Worm (Caenorhabditis elegans) whole organism, young adult: ENCODE results near the gene cdc-42.

Experiments used
- Y53G8AR.9 ChIP-seq: fragments of 200-800 bp; sonication (Bioruptor generic); conservative IDR thresholded peaks from 2 replicates; pipeline ENCODE4 v1.3.6; 2022; ENCODE audit warnings: missing genetic modification reagents, missing genetic modification characterization, missing compliant biosample characterization
- hrde-1 ChIP-seq: sonication (generic microtip); optimal IDR thresholded peaks from 2 replicates; lab custom pipeline; 2016; ENCODE audit warnings: missing genetic modification characterization, mild to moderate bottlenecking, missing compliant biosample characterization, moderate library complexity, missing genotype, missing genetic modification reagents, borderline replicate concordance
- madf-10 ChIP-seq: sonication (generic microtip); optimal IDR thresholded peaks from 2 replicates; lab custom pipeline; 2016; ENCODE audit warnings: mild to moderate bottlenecking, missing genetic modification characterization, missing compliant biosample characterization
- snpc-4 ChIP-seq, 5 experiments: fragments of 150-350 bp in 1 of 5; sonication (generic microtip) in 4 of 5; optimal IDR thresholded peaks; 2 replicates each; lab custom pipeline; 2014 to 2018; ENCODE audit warnings: missing genetic modification characterization in 5 of 5, missing biosample characterization in 3 of 5, antibody characterized with exemption in 2 of 5, mild to moderate bottlenecking in 2 of 5, missing compliant biosample characterization in 2 of 5, missing genotype in 2 of 5, moderate library complexity in 2 of 5, missing genetic modification reagents in 1 of 5
- unc-130 ChIP-seq: sonication (generic microtip); optimal IDR thresholded peaks from 2 replicates; lab custom pipeline; 2016; ENCODE audit warnings: missing genetic modification reagents, missing genetic modification characterization, missing compliant biosample characterization
- ztf-6 ChIP-seq: fragments of 200-800 bp; sonication (Bioruptor generic); IDR thresholded peaks from 2 replicates; pipeline ENCODE4 v1.3.6; 2022; ENCODE audit warnings: missing genetic modification reagents, missing genetic modification characterization, missing compliant biosample characterization

- TF ChIP-seq snpc-4 (GFP tag; optimal IDR thresholded peaks at IDR 0.05; lab: Kevin White, UChicago): no peak
- TF ChIP-seq snpc-4 (tag; optimal IDR thresholded peaks at IDR 0.05; lab: Kevin White, UChicago): no peak
- no peak for TF ChIP-seq hrde-1
- no peak for TF ChIP-seq Y53G8AR.9 (GFP tag; lab: Robert Waterston, UW)
- TF ChIP-seq madf-10 (tag; lab: Kevin White, UChicago): no peak
- no peak for TF ChIP-seq unc-130 (GFP tag; lab: Kevin White, UChicago)
- no peak for TF ChIP-seq ztf-6 (GFP tag; lab: Robert Waterston, UW)
Measured at ce11 chrII:7630052-7630451, 13.8 kb downstream of the cdc-42 start.
